Fruit fly (Drosophila melanogaster): ENCODE measurements around the gene Fad2.

Gene Fad2

dm6 chr3L:11061200-11061599, 37.9 kb downstream of the Fad2 start, which contains the start of the genes CG6321 and Blos2 (continued):
- TF ChIP-seq grn (GFP tag; optimal IDR thresholded peaks at IDR 0.05) (peak; percentile 21), odd (GFP tag; optimal IDR thresholded peaks at IDR 0.05) (peak; percentile 69), MESR4 (GFP tag; optimal IDR thresholded peaks at IDR 0.05) (no peak), eyg (GFP tag; optimal IDR thresholded peaks at IDR 0.05) (no peak), Bgb (GFP tag; IDR thresholded peaks at IDR 0.05; ENCODE audit: partially characterized antibody) (no peak), pzg (GFP tag; optimal IDR thresholded peaks at IDR 0.05) (peak; percentile 39), pho (GFP tag; optimal IDR thresholded peaks at IDR 0.05) (peak; percentile 29), ssp (GFP tag; IDR thresholded peaks at IDR 0.05) (no peak), CG11696 (GFP tag; IDR thresholded peaks at IDR 0.05) (0 out of 2 replicates have a peak, but pooled peaks have one; percentile 24), bcd (GFP tag; optimal IDR thresholded peaks at IDR 0.05) (peak; percentile 68), CG9932 (GFP tag; IDR thresholded peaks at IDR 0.05) (peak; percentile 50), wor (GFP tag; IDR thresholded peaks at IDR 0.05) (no peak), pum (GFP tag; optimal IDR thresholded peaks at IDR 0.05) (peak; percentile 42), Mrtf (GFP tag; IDR thresholded peaks at IDR 0.05) (peak; percentile 62; the same call in 1 of the 3 replicates), CG9609 (GFP tag; optimal IDR thresholded peaks at IDR 0.05) (peak; percentile 32), lov (optimal IDR thresholded peaks at IDR 0.05) (no peak), lov (GFP tag; IDR thresholded peaks at IDR 0.05) (0 out of 3 replicates have a peak, but pooled peaks have one; percentile 37), salm (tag; optimal IDR thresholded peaks at IDR 0.05) (peak; percentile 77), dysf (GFP tag; IDR thresholded peaks at IDR 0.05) (peak; percentile 88), CG14441 (GFP tag; IDR thresholded peaks at IDR 0.05) (peak; percentile 75), CG31441 (GFP tag; IDR thresholded peaks at IDR 0.05) (peak; percentile 84), Hey (tag; optimal IDR thresholded peaks at IDR 0.05) (no peak), fd64A (GFP tag; optimal IDR thresholded peaks at IDR 0.05) (peak; percentile 13), ERR (GFP tag; optimal IDR thresholded peaks at IDR 0.05) (no peak), CG7372 (GFP tag; IDR thresholded peaks at IDR 0.05) (no peak), ci (GFP tag; IDR thresholded peaks at IDR 0.05) (peak; percentile 57; the same call in 2 of the 3 replicates), kay (GFP tag; optimal IDR thresholded peaks at IDR 0.05) (peak; percentile 47), CG4730 (GFP tag; IDR thresholded peaks at IDR 0.05) (peak; percentile 38; the same call in 1 of the 2 replicates), ash1 (GFP tag; optimal IDR thresholded peaks at IDR 0.05) (no peak), CG3838 (GFP tag; optimal IDR thresholded peaks at IDR 0.05) (peak; percentile 37), insv (GFP tag; optimal IDR thresholded peaks at IDR 0.05) (no peak), btn (GFP tag; optimal IDR thresholded peaks at IDR 0.05) (no peak), gt (GFP tag; IDR thresholded peaks at IDR 0.05) (no peak), ac (GFP tag; optimal IDR thresholded peaks at IDR 0.05) (no peak), bowl (GFP tag; IDR thresholded peaks at IDR 0.05) (no peak), mld (GFP tag; IDR thresholded peaks at IDR 0.05; ENCODE audit: partially characterized antibody) (no peak), lmd (GFP tag; IDR thresholded peaks at IDR 0.05) (peak; percentile 68), kah (GFP tag; optimal IDR thresholded peaks at IDR 0.05) (peak; percentile 33), CG18476 (GFP tag; optimal IDR thresholded peaks at IDR 0.05) (peak; percentile 65), ase (GFP tag; IDR thresholded peaks at IDR 0.05) (peak; percentile 39; the same call in 1 of the 3 replicates), dmrt11E (tag; optimal IDR thresholded peaks at IDR 0.05) (peak; percentile 75), Meics (GFP tag; optimal IDR thresholded peaks at IDR 0.05) (peak; percentile 85), CG13123 (GFP tag; optimal IDR thresholded peaks at IDR 0.05) (peak; percentile 15), HmgD (GFP tag; optimal IDR thresholded peaks at IDR 0.05) (no peak), CG10543 (GFP tag; optimal IDR thresholded peaks at IDR 0.05) (peak; percentile 54), prd (optimal IDR thresholded peaks at IDR 0.05) (no peak), prd (GFP tag; IDR thresholded peaks at IDR 0.05) (peak; percentile 61; the same call in 2 of the 3 replicates), Rx (GFP tag; IDR thresholded peaks at IDR 0.05) (peak; percentile 17; the same call in 1 of the 2 replicates), CG8359 (GFP tag; optimal IDR thresholded peaks at IDR 0.05; ENCODE audit: borderline replicate concordance) (peak; percentile 30), CG15269 (tag; optimal IDR thresholded peaks at IDR 0.05) (peak; percentile 88), Dek (tag; optimal IDR thresholded peaks at IDR 0.05) (peak; percentile 73), Deaf1 (tag; optimal IDR thresholded peaks at IDR 0.05) (peak; percentile 66)
